ENCODE assay signal across 1 fruit fly cellular context in the genomic region with DNA sequence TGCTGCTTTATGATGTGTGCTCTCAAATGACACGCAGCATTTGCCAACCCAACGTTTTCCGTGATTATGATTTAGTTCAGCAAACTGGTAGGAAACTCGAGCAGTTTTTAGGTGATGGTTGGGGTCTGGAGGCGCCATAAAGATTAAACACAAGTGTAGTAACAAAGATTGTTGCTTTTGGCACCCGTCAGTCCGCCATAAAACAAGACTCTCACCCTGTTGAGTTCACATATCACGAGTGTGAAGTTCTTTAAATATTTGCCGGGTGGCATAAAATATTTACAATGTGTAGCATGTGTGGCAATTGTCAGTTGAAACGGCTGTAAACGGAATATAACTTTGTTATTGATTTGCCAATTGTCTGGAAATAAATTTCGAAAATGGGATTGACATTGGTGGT.
TF ChIP-seq lines count a peak whose summit lies in the region.

No protein-coding gene starts in this region.

TF ChIP-seq in whole organism, embryonic, 481 proteins besides CTCF, POLR2A, EP300 and RAD21 (continued from another document and continues in another):
- TF ChIP-seq Tbp (GFP tag; optimal IDR thresholded peaks at IDR 0.05; lab: Kevin White, UChicago) (no peak), lab (GFP tag; optimal IDR thresholded peaks at IDR 0.05; lab: Kevin White, UChicago) (peak; percentile 20), jing (GFP tag; optimal IDR thresholded peaks at IDR 0.05; lab: Kevin White, UChicago) (no peak), pfk (GFP tag; optimal IDR thresholded peaks at IDR 0.05; lab: Kevin White, UChicago) (no peak), B-H2 (GFP tag; optimal IDR thresholded peaks at IDR 0.05; lab: Kevin White, UChicago) (peak; percentile 17), lov (optimal IDR thresholded peaks at IDR 0.05; lab: Kevin White, UChicago) (no peak), lov (GFP tag; IDR thresholded peaks at IDR 0.05; lab: Robert Waterston, UW) (no peak), fd64A (GFP tag; optimal IDR thresholded peaks at IDR 0.05; lab: Kevin White, UChicago) (no peak), CG8388 (GFP tag; optimal IDR thresholded peaks at IDR 0.05; lab: Kevin White, UChicago) (no peak), B-H1 (GFP tag; IDR thresholded peaks at IDR 0.05; lab: Robert Waterston, UW) (no peak), bowl (GFP tag; IDR thresholded peaks at IDR 0.05; lab: Robert Waterston, UW) (no peak), peb (GFP tag; IDR thresholded peaks at IDR 0.05; lab: Robert Waterston, UW) (no peak), CG4617 (GFP tag; optimal IDR thresholded peaks at IDR 0.05; lab: Kevin White, UChicago; ENCODE audit: borderline replicate concordance) (no peak), crc (GFP tag; optimal IDR thresholded peaks at IDR 0.05; lab: Kevin White, UChicago) (peak; percentile 3), CG1602 (GFP tag; optimal IDR thresholded peaks at IDR 0.05; lab: Kevin White, UChicago) (no peak), CG15601 (tag; optimal IDR thresholded peaks at IDR 0.05; lab: Kevin White, UChicago) (peak; percentile 19), trem (tag; optimal IDR thresholded peaks at IDR 0.05; lab: Kevin White, UChicago) (no peak), odd (GFP tag; optimal IDR thresholded peaks at IDR 0.05; lab: Kevin White, UChicago) (peak; percentile 41), ERR (GFP tag; optimal IDR thresholded peaks at IDR 0.05; lab: Kevin White, UChicago) (no peak), org-1 (GFP tag; optimal IDR thresholded peaks at IDR 0.05; lab: Kevin White, UChicago) (no peak), grn (GFP tag; optimal IDR thresholded peaks at IDR 0.05; lab: Kevin White, UChicago) (no peak), ara (GFP tag; IDR thresholded peaks at IDR 0.05; lab: Robert Waterston, UW) (no peak), CG1529 (GFP tag; optimal IDR thresholded peaks at IDR 0.05; lab: Kevin White, UChicago) (no peak), tap (tag; optimal IDR thresholded peaks at IDR 0.05; lab: Kevin White, UChicago) (peak; percentile 3), CG7271 (tag; optimal IDR thresholded peaks at IDR 0.05; lab: Kevin White, UChicago) (no peak), otp (GFP tag; IDR thresholded peaks at IDR 0.05; lab: Robert Waterston, UW) (no peak), CG12104 (GFP tag; optimal IDR thresholded peaks at IDR 0.05; lab: Kevin White, UChicago) (no peak), CG13296 (GFP tag; optimal IDR thresholded peaks at IDR 0.05; lab: Kevin White, UChicago) (peak; percentile 36), CG13287 (GFP tag; IDR thresholded peaks at IDR 0.05; lab: Robert Waterston, UW; ENCODE audit: partially characterized antibody) (no peak), CG17802 (tag; optimal IDR thresholded peaks at IDR 0.05; lab: Kevin White, UChicago) (no peak), prd (optimal IDR thresholded peaks at IDR 0.05; lab: Kevin White, UChicago) (no peak), prd (GFP tag; IDR thresholded peaks at IDR 0.05; lab: Robert Waterston, UW) (no peak), run (tag; optimal IDR thresholded peaks at IDR 0.05; lab: Kevin White, UChicago) (no peak), chinmo (GFP tag; IDR thresholded peaks at IDR 0.05; lab: Robert Waterston, UW; ENCODE audit: partially characterized antibody) (no peak), CG10321 (GFP tag; IDR thresholded peaks at IDR 0.05; lab: Robert Waterston, UW) (no peak), Camta (GFP tag; optimal IDR thresholded peaks at IDR 0.05; lab: Kevin White, UChicago) (no peak), CG7786 (GFP tag; optimal IDR thresholded peaks at IDR 0.05; lab: Kevin White, UChicago) (no peak), CG10147 (GFP tag; optimal IDR thresholded peaks at IDR 0.05; lab: Kevin White, UChicago) (no peak), CG4360 (GFP tag; IDR thresholded peaks at IDR 0.05; lab: Robert Waterston, UW) (no peak), stwl (tag; optimal IDR thresholded peaks at IDR 0.05; lab: Kevin White, UChicago) (no peak), CHES-1-like (GFP tag; optimal IDR thresholded peaks at IDR 0.05; lab: Kevin White, UChicago) (no peak), E2f1 (GFP tag; IDR thresholded peaks at IDR 0.05; lab: Robert Waterston, UW) (no peak), Sox102F (GFP tag; optimal IDR thresholded peaks at IDR 0.05; lab: Kevin White, UChicago) (no peak), row (GFP tag; IDR thresholded peaks at IDR 0.05; lab: Robert Waterston, UW) (no peak), CG13424 (tag; optimal IDR thresholded peaks at IDR 0.05; lab: Kevin White, UChicago) (peak; percentile 19), caup (GFP tag; optimal IDR thresholded peaks at IDR 0.05; lab: Kevin White, UChicago; ENCODE audit: severe bottlenecking) (peak; percentile 11), CG10959 (GFP tag; IDR thresholded peaks at IDR 0.05; lab: Robert Waterston, UW) (no peak), dan (GFP tag; IDR thresholded peaks at IDR 0.05; lab: Robert Waterston, UW) (no peak), Doc2 (GFP tag; IDR thresholded peaks at IDR 0.05; lab: Robert Waterston, UW) (no peak), CG10209 (GFP tag; optimal IDR thresholded peaks at IDR 0.05; lab: Kevin White, UChicago) (no peak), CG8944 (GFP tag; optimal IDR thresholded peaks at IDR 0.05; lab: Kevin White, UChicago) (no peak), Awh (GFP tag; IDR thresholded peaks at IDR 0.05; lab: Robert Waterston, UW) (no peak), dmrt11E (tag; optimal IDR thresholded peaks at IDR 0.05; lab: Kevin White, UChicago) (no peak), nmo (GFP tag; optimal IDR thresholded peaks at IDR 0.05; lab: Kevin White, UChicago) (no peak), Mad (GFP tag; optimal IDR thresholded peaks at IDR 0.05; lab: Kevin White, UChicago) (no peak), CG8478 (optimal IDR thresholded peaks at IDR 0.05; lab: Kevin White, UChicago) (no peak), pb (GFP tag; optimal IDR thresholded peaks at IDR 0.05; lab: Kevin White, UChicago) (no peak), slou (GFP tag; optimal IDR thresholded peaks at IDR 0.05; lab: Kevin White, UChicago) (no peak), CG2678 (tag; optimal IDR thresholded peaks at IDR 0.05; lab: Kevin White, UChicago) (peak; percentile 73), Rfx (GFP tag; IDR thresholded peaks at IDR 0.05; lab: Robert Waterston, UW) (no peak; the same call in 1 of the 2 replicates), chm (GFP tag; IDR thresholded peaks at IDR 0.05; lab: Robert Waterston, UW) (0 out of 2 replicates have a peak, but pooled peaks have one; percentile 33), CG12236 (GFP tag; optimal IDR thresholded peaks at IDR 0.05; lab: Kevin White, UChicago) (no peak), Dad (GFP tag; optimal IDR thresholded peaks at IDR 0.05; lab: Kevin White, UChicago) (no peak), Ptx1 (GFP tag; IDR thresholded peaks at IDR 0.05; lab: Robert Waterston, UW) (no peak), CG13775 (GFP tag; optimal IDR thresholded peaks at IDR 0.05; lab: Kevin White, UChicago) (no peak), CG7556 (GFP tag; optimal IDR thresholded peaks at IDR 0.05; lab: Kevin White, UChicago) (no peak), CG9797 (GFP tag; optimal IDR thresholded peaks at IDR 0.05; lab: Kevin White, UChicago) (no peak), CG3065 (GFP tag; optimal IDR thresholded peaks at IDR 0.05; lab: Kevin White, UChicago) (no peak), z (GFP tag; IDR thresholded peaks at IDR 0.05; lab: Robert Waterston, UW) (no peak), CG2712 (tag; optimal IDR thresholded peaks at IDR 0.05; lab: Kevin White, UChicago) (no peak), Hr39 (optimal IDR thresholded peaks at IDR 0.05; lab: Kevin White, UChicago) (no peak), Ets65A (GFP tag; lab: Kevin White, UChicago) (no peak), mam (GFP tag; optimal IDR thresholded peaks at IDR 0.05; lab: Kevin White, UChicago) (no peak), Rx (GFP tag; IDR thresholded peaks at IDR 0.05; lab: Robert Waterston, UW) (no peak), CG16813 (GFP tag; IDR thresholded peaks at IDR 0.05; lab: Robert Waterston, UW; ENCODE audit: partially characterized antibody) (no peak), onecut (GFP tag; IDR thresholded peaks at IDR 0.05; lab: Robert Waterston, UW) (no peak), CG14441 (GFP tag; IDR thresholded peaks at IDR 0.05; lab: Robert Waterston, UW) (no peak), Drgx (GFP tag; IDR thresholded peaks at IDR 0.05; lab: Robert Waterston, UW) (no peak), CG14965 (GFP tag; optimal IDR thresholded peaks at IDR 0.05; lab: Kevin White, UChicago; ENCODE audit: borderline replicate concordance) (no peak), gcm (GFP tag; optimal IDR thresholded peaks at IDR 0.05; lab: Kevin White, UChicago) (peak; percentile 5), hkb (optimal IDR thresholded peaks at IDR 0.05; lab: Kevin White, UChicago) (no peak), hkb (GFP tag; IDR thresholded peaks at IDR 0.05; lab: Robert Waterston, UW) (no peak), ac (GFP tag; optimal IDR thresholded peaks at IDR 0.05; lab: Kevin White, UChicago) (no peak), Gsc (GFP tag; IDR thresholded peaks at IDR 0.05; lab: Robert Waterston, UW) (no peak), hbn (GFP tag; IDR thresholded peaks at IDR 0.05; lab: Robert Waterston, UW; ENCODE audit: partially characterized antibody) (no peak), dpn (GFP tag; optimal IDR thresholded peaks at IDR 0.05; lab: Kevin White, UChicago) (no peak), sob (GFP tag; IDR thresholded peaks at IDR 0.05; lab: Robert Waterston, UW) (peak; percentile 36; the same call in 1 of the 2 replicates), Max (GFP tag; optimal IDR thresholded peaks at IDR 0.05; lab: Kevin White, UChicago) (no peak), CG4328 (GFP tag; optimal IDR thresholded peaks at IDR 0.05; lab: Kevin White, UChicago) (no peak), CG2120 (GFP tag; optimal IDR thresholded peaks at IDR 0.05; lab: Kevin White, UChicago) (no peak), ham (GFP tag; IDR thresholded peaks at IDR 0.05; lab: Robert Waterston, UW) (no peak), CG15479 (GFP tag; optimal IDR thresholded peaks at IDR 0.05; lab: Kevin White, UChicago) (no peak), salm (tag; optimal IDR thresholded peaks at IDR 0.05; lab: Kevin White, UChicago) (no peak), CG17568 (GFP tag; optimal IDR thresholded peaks at IDR 0.05; lab: Kevin White, UChicago) (peak; percentile 43), CG2202 (tag; optimal IDR thresholded peaks at IDR 0.05; lab: Kevin White, UChicago) (no peak), dmrt99B (tag; optimal IDR thresholded peaks at IDR 0.05; lab: Kevin White, UChicago) (peak; percentile 19), TFAM (GFP tag; optimal IDR thresholded peaks at IDR 0.05; lab: Kevin White, UChicago) (no peak), maf-S (GFP tag; optimal IDR thresholded peaks at IDR 0.05; lab: Kevin White, UChicago) (no peak), HmgZ (tag; optimal IDR thresholded peaks at IDR 0.05; lab: Kevin White, UChicago) (no peak), CoRest (tag; optimal IDR thresholded peaks at IDR 0.05; lab: Kevin White, UChicago) (peak; percentile 26), Nf-YB (GFP tag; optimal IDR thresholded peaks at IDR 0.05; lab: Kevin White, UChicago) (peak; percentile 1), oc (tag; optimal IDR thresholded peaks at IDR 0.05; lab: Kevin White, UChicago) (no peak), CG7963 (GFP tag; IDR thresholded peaks at IDR 0.05; lab: Robert Waterston, UW; ENCODE audit: partially characterized antibody) (no peak), Bteb2 (GFP tag; optimal IDR thresholded peaks at IDR 0.05; lab: Kevin White, UChicago) (no peak), ttk (GFP tag; IDR thresholded peaks at IDR 0.05; lab: Robert Waterston, UW) (no peak), chif (GFP tag; optimal IDR thresholded peaks at IDR 0.05; lab: Kevin White, UChicago) (no peak), pzg (GFP tag; optimal IDR thresholded peaks at IDR 0.05; lab: Kevin White, UChicago) (no peak), CG15073 (GFP tag; optimal IDR thresholded peaks at IDR 0.05; lab: Kevin White, UChicago) (no peak), Oli (tag; optimal IDR thresholded peaks at IDR 0.05; lab: Kevin White, UChicago) (peak; percentile 31), CG11398 (GFP tag; optimal IDR thresholded peaks at IDR 0.05; lab: Kevin White, UChicago) (no peak), al (GFP tag; IDR thresholded peaks at IDR 0.05; lab: Robert Waterston, UW) (no peak), knrl (GFP tag; IDR thresholded peaks at IDR 0.05; lab: Robert Waterston, UW; ENCODE audit: partially characterized antibody) (no peak), CG8924 (tag; optimal IDR thresholded peaks at IDR 0.05; lab: Kevin White, UChicago) (no peak), scrt (GFP tag; optimal IDR thresholded peaks at IDR 0.05; lab: Kevin White, UChicago) (peak; percentile 1), tll (GFP tag; optimal IDR thresholded peaks at IDR 0.05; lab: Kevin White, UChicago) (no peak), Ravus (GFP tag; IDR thresholded peaks at IDR 0.05; lab: Robert Waterston, UW) (no peak), CG14014 (GFP tag; IDR thresholded peaks at IDR 0.05; lab: Robert Waterston, UW) (no peak), CG10431 (GFP tag; optimal IDR thresholded peaks at IDR 0.05; lab: Kevin White, UChicago) (no peak), vnd (GFP tag; IDR thresholded peaks at IDR 0.05; lab: Robert Waterston, UW; ENCODE audit: partially characterized antibody) (no peak), CG17359 (tag; optimal IDR thresholded peaks at IDR 0.05; lab: Kevin White, UChicago) (peak; percentile 18), Six4 (GFP tag; optimal IDR thresholded peaks at IDR 0.05; lab: Kevin White, UChicago) (no peak), pum (GFP tag; optimal IDR thresholded peaks at IDR 0.05; lab: Kevin White, UChicago) (no peak), yki (optimal IDR thresholded peaks at IDR 0.05; lab: Kevin White, UChicago) (no peak), CG3995 (GFP tag; optimal IDR thresholded peaks at IDR 0.05; lab: Kevin White, UChicago) (no peak), CG18262 (tag; optimal IDR thresholded peaks at IDR 0.05; lab: Kevin White, UChicago) (peak; percentile 16), Elba2 (GFP tag; optimal IDR thresholded peaks at IDR 0.05; lab: Kevin White, UChicago) (no peak), NFAT (GFP tag; IDR thresholded peaks at IDR 0.05; lab: Robert Waterston, UW) (no peak), shn (GFP tag; optimal IDR thresholded peaks at IDR 0.05; lab: Kevin White, UChicago) (no peak), Scr (GFP tag; IDR thresholded peaks at IDR 0.05; lab: Robert Waterston, UW; ENCODE audit: partially characterized antibody) (no peak), Blimp-1 (GFP tag; optimal IDR thresholded peaks at IDR 0.05; lab: Kevin White, UChicago) (no peak), Dip2 (GFP tag; IDR thresholded peaks at IDR 0.05; lab: Robert Waterston, UW) (no peak), bsh (GFP tag; optimal IDR thresholded peaks at IDR 0.05; lab: Kevin White, UChicago) (no peak), CG1792 (GFP tag; optimal IDR thresholded peaks at IDR 0.05; lab: Kevin White, UChicago) (no peak), CG32767 (GFP tag; IDR thresholded peaks at IDR 0.05; lab: Robert Waterston, UW) (no peak), CG14667 (GFP tag; IDR thresholded peaks at IDR 0.05; lab: Robert Waterston, UW) (no peak)
